Worm (Caenorhabditis elegans) whole organism, L3 larva: ENCODE data around the gene npp-8.
A peak's percentile ranks its signal among the peaks of the same experiment; 100 is the strongest.

ENCODE experiments used
- ZK546.5 ChIP-seq: sonication (generic microtip); optimal IDR thresholded peaks from 2 replicates; lab custom pipeline; 2017; ENCODE audit warnings: missing biosample characterization, missing genetic modification characterization
- aly-2 ChIP-seq: fragments of 150-350 bp; optimal IDR thresholded peaks from 2 replicates; lab custom pipeline; 2014; ENCODE audit warnings: missing biosample characterization, missing genetic modification characterization
- ama-1 ChIP-seq: fragments of 150-350 bp; optimal IDR thresholded peaks from 2 replicates; lab custom pipeline; 2018
- ceh-16 ChIP-seq: sonication (generic microtip); optimal IDR thresholded peaks from 2 replicates; lab custom pipeline; 2017; ENCODE audit warnings: missing biosample characterization, missing genetic modification characterization
- ceh-82 ChIP-seq: fragments of 150-350 bp; optimal IDR thresholded peaks from 2 replicates; lab custom pipeline; 2014; ENCODE audit warnings: missing biosample characterization, missing genetic modification characterization
- ceh-9 ChIP-seq: sonication (generic microtip); optimal IDR thresholded peaks from 2 replicates; lab custom pipeline; 2018; ENCODE audit warnings: missing biosample characterization, missing genetic modification characterization
- daf-12 ChIP-seq: fragments of 150-350 bp; optimal IDR thresholded peaks from 2 replicates; lab custom pipeline; 2014; ENCODE audit warnings: missing biosample characterization, missing genetic modification reagents, missing genetic modification characterization
- elt-1 ChIP-seq: fragments of 150-350 bp; optimal IDR thresholded peaks from 2 replicates; lab custom pipeline; 2014; ENCODE audit warnings: missing biosample characterization, missing genetic modification characterization
- elt-2 ChIP-seq: sonication (generic microtip); optimal IDR thresholded peaks from 2 replicates; lab custom pipeline; 2016; ENCODE audit warnings: missing genetic modification reagents, mild to moderate bottlenecking, missing genetic modification characterization, missing compliant biosample characterization
- hmg-11 ChIP-seq: sonication (generic microtip); optimal IDR thresholded peaks from 2 replicates; lab custom pipeline; 2016; ENCODE audit warnings: missing genetic modification characterization, missing compliant biosample characterization
- jun-1 ChIP-seq: fragments of 150-350 bp; optimal IDR thresholded peaks from 2 replicates; lab custom pipeline; 2014; ENCODE audit warnings: missing biosample characterization, missing genetic modification reagents, missing genetic modification characterization
- lsy-12 ChIP-seq: sonication (generic microtip); optimal IDR thresholded peaks from 2 replicates; lab custom pipeline; 2016; ENCODE audit warnings: mild to moderate bottlenecking, missing genetic modification characterization, missing compliant biosample characterization
- mdl-1 ChIP-seq: fragments of 150-350 bp; optimal IDR thresholded peaks from 2 replicates; lab custom pipeline; 2014; ENCODE audit warnings: missing biosample characterization, missing genetic modification characterization
- nfya-1 ChIP-seq: sonication (generic microtip); optimal IDR thresholded peaks from 2 replicates; lab custom pipeline; 2017; ENCODE audit warnings: missing genetic modification characterization, mild to moderate bottlenecking, missing compliant biosample characterization, antibody characterized with exemption, moderate library complexity; ENCODE audit not compliant: insufficient read depth
- nhr-12 ChIP-seq: fragments of 150-350 bp; optimal IDR thresholded peaks from 2 replicates; lab custom pipeline; 2014; ENCODE audit warnings: missing biosample characterization, missing genetic modification characterization
- nhr-23 ChIP-seq: fragments of 150-350 bp; optimal IDR thresholded peaks from 2 replicates; lab custom pipeline; 2014; ENCODE audit warnings: missing biosample characterization, missing genetic modification reagents, missing genetic modification characterization
- nhr-237 ChIP-seq: fragments of 150-350 bp; optimal IDR thresholded peaks from 2 replicates; lab custom pipeline; 2014; ENCODE audit warnings: missing biosample characterization, missing genetic modification characterization
- nhr-25 ChIP-seq: sonication (generic microtip); optimal IDR thresholded peaks from 2 replicates; lab custom pipeline; 2017; ENCODE audit warnings: missing biosample characterization, missing genetic modification characterization
- nhr-28 ChIP-seq: fragments of 150-350 bp; optimal IDR thresholded peaks from 2 replicates; lab custom pipeline; 2014; ENCODE audit warnings: missing biosample characterization, missing genetic modification characterization
- nhr-43 ChIP-seq: sonication (generic microtip); optimal IDR thresholded peaks from 2 replicates; lab custom pipeline; 2016; ENCODE audit warnings: mild to moderate bottlenecking, missing genetic modification characterization, missing compliant biosample characterization; ENCODE audit not compliant: poor library complexity, severe bottlenecking
- nhr-67 ChIP-seq: fragments of 150-350 bp; optimal IDR thresholded peaks from 2 replicates; lab custom pipeline; 2014; ENCODE audit warnings: missing biosample characterization, missing genetic modification characterization
- pha-4 ChIP-seq: fragments of 150-350 bp; optimal IDR thresholded peaks from 2 replicates; lab custom pipeline; 2014; ENCODE audit warnings: missing biosample characterization, missing genetic modification reagents, missing genetic modification characterization
- pqm-1 ChIP-seq: fragments of 150-350 bp; optimal IDR thresholded peaks from 2 replicates; lab custom pipeline; 2017; ENCODE audit warnings: missing biosample characterization, missing genetic modification characterization, inconsistent platforms
- skn-1 ChIP-seq: fragments of 150-350 bp; optimal IDR thresholded peaks from 2 replicates; lab custom pipeline; 2014; ENCODE audit warnings: missing biosample characterization, missing genetic modification characterization
- snpc-4 ChIP-seq: fragments of 150-350 bp; optimal IDR thresholded peaks from 2 replicates; lab custom pipeline; 2014; ENCODE audit warnings: missing biosample characterization, missing genetic modification characterization
- tbx-2 ChIP-seq: sonication (generic microtip); optimal IDR thresholded peaks from 2 replicates; lab custom pipeline; 2016; ENCODE audit warnings: mild to moderate bottlenecking, missing genetic modification characterization, missing compliant biosample characterization
- unc-62 ChIP-seq: fragments of 150-350 bp; sonication (generic microtip); optimal IDR thresholded peaks from 4 replicates; lab custom pipeline; 2014; ENCODE audit warnings: missing biosample characterization, missing genetic modification reagents, missing genetic modification characterization
- zag-1 ChIP-seq: fragments of 150-350 bp; optimal IDR thresholded peaks from 2 replicates; lab custom pipeline; 2014; ENCODE audit warnings: missing biosample characterization, missing genetic modification characterization
- ztf-11 ChIP-seq: fragments of 150-350 bp; optimal IDR thresholded peaks from 2 replicates; lab custom pipeline; 2014; ENCODE audit warnings: missing biosample characterization, missing genetic modification characterization
- ztf-4 ChIP-seq: fragments of 150-350 bp; optimal IDR thresholded peaks from 2 replicates; lab custom pipeline; 2014; ENCODE audit warnings: missing biosample characterization, missing genetic modification characterization

The npp-8 gene

ce11 chrIV:1565725-1566124 lies 29.9 kb downstream of the npp-8 start:
- TF ChIP-seq snpc-4 (tag; lab: Kevin White, UChicago), result no peak
- no peak for TF ChIP-seq aly-2
- no peak for TF ChIP-seq ztf-11
- no peak for TF ChIP-seq ceh-82 (tag; lab: Kevin White, UChicago)
- TF ChIP-seq zag-1 (tag; lab: Kevin White, UChicago), result no peak
- no peak for TF ChIP-seq elt-2
- no peak for TF ChIP-seq nhr-67
- no peak for TF ChIP-seq nhr-237 (tag; lab: Kevin White, UChicago)
- no peak for TF ChIP-seq nhr-28 (tag; lab: Kevin White, UChicago)
- TF ChIP-seq hmg-11 (tag; lab: Kevin White, UChicago), result no peak
- no peak for TF ChIP-seq ceh-16 (tag; lab: Kevin White, UChicago)
- no peak for TF ChIP-seq ceh-9
- no peak for TF ChIP-seq jun-1
- TF ChIP-seq nhr-23, result no peak
- no peak for TF ChIP-seq lsy-12
- TF ChIP-seq tbx-2, result no peak

ce11 chrIV:1563476-1564131 lies 32.0 kb downstream of the npp-8 start, which contains the start of gene Y41D4B.15:
Y41D4B.15 (plus strand) TSS chrIV:1564081.
- TF ChIP-seq aly-2, result no peak
- no peak for TF ChIP-seq skn-1 (tag; lab: Kevin White, UChicago)
- TF ChIP-seq mdl-1 (tag; lab: Kevin White, UChicago), result no peak
- TF ChIP-seq zag-1 (tag; lab: Kevin White, UChicago), result no peak
- TF ChIP-seq nhr-43 (tag; lab: Kevin White, UChicago), result no peak
- no peak for TF ChIP-seq ZK546.5 (tag; lab: Kevin White, UChicago)
- no peak for TF ChIP-seq daf-12
- TF ChIP-seq ztf-4 (tag; lab: Kevin White, UChicago), result no peak
- no peak for TF ChIP-seq nhr-25 (tag; lab: Kevin White, UChicago)
- no peak for TF ChIP-seq elt-1 (tag; lab: Kevin White, UChicago)
- no peak for TF ChIP-seq snpc-4 (tag; lab: Kevin White, UChicago)
- TF ChIP-seq nfya-1 (tag; lab: Kevin White, UChicago), result no peak
- no peak for TF ChIP-seq unc-62 (GFP tag; lab: Kevin White, UChicago)

DNA sequence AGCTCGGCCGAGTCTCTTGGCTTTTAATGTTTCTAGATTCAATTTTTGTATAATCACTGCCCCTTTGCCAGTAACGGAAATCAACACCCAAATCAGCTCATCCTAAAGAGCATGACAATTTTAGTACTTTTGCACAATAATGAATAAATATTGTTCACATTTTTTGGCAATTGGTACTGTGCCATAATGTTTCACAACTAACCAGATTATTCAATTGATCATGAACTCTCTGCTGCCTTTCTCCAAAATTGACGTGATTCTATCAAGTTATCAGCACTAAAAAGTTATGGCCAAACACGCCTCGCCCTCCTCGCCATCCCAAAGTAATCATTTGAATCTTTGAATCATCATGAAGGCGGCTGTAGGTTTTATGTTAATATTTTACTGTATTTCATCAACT lies 33.7 kb downstream of the npp-8 start, which contains the start of gene hpo-6:
hpo-6 (plus strand) TSS at position 301 of the 400 bp plus-strand sequence.
- TF ChIP-seq nhr-237 (tag; lab: Kevin White, UChicago) (no peak), elt-2 (peak; percentile 20), pqm-1 (tag; lab: Kevin White, UChicago) (peak; percentile 2), mdl-1 (tag; lab: Kevin White, UChicago) (no peak)

DNA sequence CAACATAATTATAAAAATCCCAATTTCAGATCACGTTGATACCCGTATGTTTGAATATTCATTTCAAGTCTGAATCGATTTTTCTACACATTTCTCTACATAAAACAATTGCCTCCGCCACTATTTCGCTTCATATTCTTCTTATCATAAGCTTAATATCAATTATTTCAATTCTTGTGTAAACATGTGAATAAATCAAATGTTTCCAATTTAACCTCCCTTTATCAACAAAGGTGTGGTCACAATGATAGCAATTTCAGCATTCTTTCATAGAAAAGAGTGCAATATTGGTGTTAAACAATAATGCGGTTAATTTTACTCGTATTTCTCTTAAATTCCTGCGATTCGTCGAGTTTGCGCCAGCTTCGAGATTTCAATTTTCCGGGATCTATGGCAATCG lies 35.7 kb downstream of the npp-8 start, which contains the start of gene Y41D4B.17:
Y41D4B.17 (plus strand) TSS at position 174 of the 400 bp plus-strand sequence.
- TF ChIP-seq ama-1 (no peak), pqm-1 (tag; lab: Kevin White, UChicago) (peak; percentile 28), elt-2 (peak; percentile 68), pha-4 (tag; lab: Kevin White, UChicago) (peak; percentile 39), nhr-12 (no peak)

DNA sequence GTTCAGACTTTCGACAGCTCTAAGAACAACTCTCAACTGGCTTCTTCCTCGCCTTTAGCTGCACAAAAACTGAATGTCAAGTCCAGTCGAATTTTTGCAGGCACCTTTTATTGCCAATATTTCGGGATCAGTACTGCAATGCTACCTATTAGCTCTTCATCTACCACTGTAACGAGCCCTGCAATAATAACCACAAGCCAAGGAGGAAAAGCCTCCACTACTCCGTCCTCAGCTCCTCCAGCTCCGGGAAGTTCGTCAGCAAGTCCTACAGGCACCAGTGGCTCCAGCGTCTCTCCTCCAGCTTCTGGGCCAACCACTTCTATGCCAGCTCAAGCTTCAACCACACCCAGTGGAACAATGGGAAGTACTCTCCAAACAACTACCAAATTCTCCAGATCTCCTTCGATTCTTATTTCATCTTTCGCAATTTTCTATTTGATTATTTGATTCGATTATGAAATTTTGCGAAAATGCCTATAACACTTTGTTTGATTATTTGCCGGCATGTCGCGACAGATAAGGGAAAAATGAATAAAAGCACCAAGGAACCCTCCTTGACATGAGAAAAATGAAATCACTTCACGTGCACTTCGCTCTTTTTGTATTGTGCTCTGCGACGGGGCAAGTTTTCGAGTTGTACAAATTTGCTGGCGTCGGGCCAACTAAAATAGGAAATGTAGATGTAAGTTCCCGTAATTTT lies 40.5 kb downstream of the npp-8 start, which contains the start of gene C34H4.1:
C34H4.1 (plus strand) TSS at position 559 of the 700 bp plus-strand sequence.
- TF ChIP-seq zag-1 (tag; lab: Kevin White, UChicago), result no peak
- TF ChIP-seq elt-2, result peak; percentile 56
- TF ChIP-seq pqm-1 (tag; lab: Kevin White, UChicago), result peak; percentile 46
